Worm (Caenorhabditis elegans) whole organism, early embryonic: ENCODE measurements around the gene acr-14.

Experiments
- B0310.2 ChIP-seq: sonication (generic microtip); optimal IDR thresholded peaks from 2 replicates; lab custom pipeline; 2016; ENCODE audit warnings: mild to moderate bottlenecking, missing genetic modification characterization, missing compliant biosample characterization
- F13C5.2 ChIP-seq: sonication (generic microtip); optimal IDR thresholded peaks from 2 replicates; lab custom pipeline; 2017; ENCODE audit warnings: mild to moderate bottlenecking, missing genetic modification characterization, inconsistent platforms, missing compliant biosample characterization
- aly-1 ChIP-seq: sonication (generic microtip); optimal IDR thresholded peaks from 2 replicates; lab custom pipeline; 2016; ENCODE audit warnings: missing genetic modification characterization, missing compliant biosample characterization
- ama-1 ChIP-seq: fragments of 150-350 bp; optimal IDR thresholded peaks from 2 replicates; lab custom pipeline; 2014
- ceh-13 ChIP-seq: fragments of 200-800 bp; sonication (Bioruptor generic); optimal IDR thresholded peaks from 2 replicates; lab custom pipeline; 2018; ENCODE audit warnings: mild to moderate bottlenecking, missing genetic modification characterization, missing compliant biosample characterization
- ceh-36 ChIP-seq: sonication (generic microtip); optimal IDR thresholded peaks from 2 replicates; lab custom pipeline; 2016; ENCODE audit warnings: missing genetic modification characterization, inconsistent platforms, missing compliant biosample characterization
- ets-7 ChIP-seq: sonication (generic microtip); optimal IDR thresholded peaks from 2 replicates; lab custom pipeline; 2016; ENCODE audit warnings: missing genotype, missing genetic modification characterization, missing compliant biosample characterization
- flt-1 ChIP-seq: fragments of 200-800 bp; sonication (Bioruptor generic); IDR thresholded peaks from 2 replicates; pipeline ENCODE4 v1.3.6; 2022; ENCODE audit warnings: missing genetic modification characterization, missing compliant biosample characterization
- hmbx-1 ChIP-seq: sonication (generic microtip); optimal IDR thresholded peaks from 2 replicates; lab custom pipeline; 2016; ENCODE audit warnings: mild to moderate bottlenecking, missing genetic modification characterization, missing compliant biosample characterization
- hmg-4 ChIP-seq: fragments of 200-800 bp; sonication (Bioruptor generic); optimal IDR thresholded peaks from 2 replicates; lab custom pipeline; 2018; ENCODE audit warnings: mild to moderate bottlenecking, missing genetic modification characterization, missing compliant biosample characterization
- hnd-1 ChIP-seq: sonication (generic microtip); optimal IDR thresholded peaks from 2 replicates; lab custom pipeline; 2016; ENCODE audit warnings: missing genetic modification characterization, missing compliant biosample characterization
- pes-1 ChIP-seq: fragments of 200-800 bp; sonication (Bioruptor generic); IDR thresholded peaks from 2 replicates; pipeline ENCODE4 v1.3.6; 2022; ENCODE audit warnings: missing genetic modification reagents, missing genetic modification characterization, missing compliant biosample characterization
- scrt-1 ChIP-seq: fragments of 200-800 bp; sonication (Bioruptor generic); IDR thresholded peaks from 2 replicates; pipeline ENCODE4 v1.3.6; 2022; ENCODE audit warnings: missing genetic modification characterization, missing compliant biosample characterization
- sea-1 ChIP-seq: fragments of 200-800 bp; sonication (Bioruptor generic); conservative IDR thresholded peaks from 2 replicates; pipeline ENCODE4 v1.3.6; 2022; ENCODE audit warnings: missing genetic modification characterization, missing compliant biosample characterization
- tbx-11 ChIP-seq: fragments of 200-800 bp; sonication (Bioruptor generic); IDR thresholded peaks from 2 replicates; pipeline ENCODE4 v1.3.6; 2022; ENCODE audit warnings: missing genetic modification characterization, missing compliant biosample characterization
- tbx-37 ChIP-seq: fragments of 200-800 bp; sonication (Bioruptor generic); conservative IDR thresholded peaks from 2 replicates; pipeline ENCODE4 v1.3.6; 2022; ENCODE audit warnings: missing genetic modification reagents, missing genetic modification characterization, missing compliant biosample characterization
- tra-4 ChIP-seq: sonication (generic microtip); optimal IDR thresholded peaks from 2 replicates; lab custom pipeline; 2017; ENCODE audit warnings: missing genetic modification characterization, missing compliant biosample characterization

The acr-14 gene

ce11 chrII:8177095-8177494, at the start of gene acr-14:
TSS of gene acr-14 (minus strand) at chrII:8177195.
- TF ChIP-seq sea-1 (GFP tag; lab: Robert Waterston, UW) (no peak), hnd-1 (tag; lab: Kevin White, UChicago) (no peak), tbx-11 (GFP tag; lab: Robert Waterston, UW) (no peak), scrt-1 (GFP tag; lab: Robert Waterston, UW) (no peak), ama-1 (lab: Kevin White, UChicago) (no peak), aly-1 (tag; lab: Kevin White, UChicago) (no peak), ets-7 (tag; lab: Kevin White, UChicago) (no peak), F13C5.2 (tag; lab: Kevin White, UChicago) (no peak), tbx-37 (no peak), B0310.2 (no peak), ceh-13 (GFP tag; lab: Kevin White, UChicago) (no peak), hmg-4 (GFP tag; lab: Kevin White, UChicago) (no peak), hmbx-1 (tag; lab: Kevin White, UChicago) (no peak), ceh-36 (tag; lab: Kevin White, UChicago) (no peak), tra-4 (tag; lab: Kevin White, UChicago) (no peak)

ce11 chrII:8226475-8226874, 49.5 kb upstream of the acr-14 start:
- TF ChIP-seq flt-1: no peak
- TF ChIP-seq sea-1 (GFP tag; lab: Robert Waterston, UW): no peak
- TF ChIP-seq ets-7 (tag; lab: Kevin White, UChicago): no peak
- no peak for TF ChIP-seq hnd-1 (tag; lab: Kevin White, UChicago)
- no peak for TF ChIP-seq scrt-1 (GFP tag; lab: Robert Waterston, UW)
- TF ChIP-seq pes-1 (GFP tag; lab: Robert Waterston, UW): no peak
- no peak for TF ChIP-seq ceh-13 (GFP tag; lab: Kevin White, UChicago)

- TF ChIP-seq hnd-1 (tag; lab: Kevin White, UChicago): no peak
- TF ChIP-seq ceh-13 (GFP tag; lab: Kevin White, UChicago): no peak
- no peak for TF ChIP-seq ets-7 (tag; lab: Kevin White, UChicago)
- no peak for TF ChIP-seq aly-1 (tag; lab: Kevin White, UChicago)
- no peak for TF ChIP-seq pes-1 (GFP tag; lab: Robert Waterston, UW)
- TF ChIP-seq tra-4 (tag; lab: Kevin White, UChicago): no peak
- no peak for TF ChIP-seq F13C5.2 (tag; lab: Kevin White, UChicago)
- TF ChIP-seq flt-1: no peak
- TF ChIP-seq tbx-11 (GFP tag; lab: Robert Waterston, UW): no peak
- no peak for TF ChIP-seq hmbx-1 (tag; lab: Kevin White, UChicago)
- no peak for TF ChIP-seq tbx-37
These were observed 48.9 kb upstream of the acr-14 start for ce11 chrII:8225914-8226313.

- TF ChIP-seq hnd-1 (tag; lab: Kevin White, UChicago): no peak
- TF ChIP-seq hmbx-1 (tag; lab: Kevin White, UChicago): no peak
These were observed 48.4 kb upstream of the acr-14 start for ce11 chrII:8225347-8225746.

ce11 chrII:8224623-8225022, 47.6 kb upstream of the acr-14 start:
- TF ChIP-seq ets-7 (tag; lab: Kevin White, UChicago) (no peak), hnd-1 (tag; lab: Kevin White, UChicago) (no peak), F13C5.2 (tag; lab: Kevin White, UChicago) (no peak), tbx-11 (GFP tag; lab: Robert Waterston, UW) (no peak), scrt-1 (GFP tag; lab: Robert Waterston, UW) (no peak), hmg-4 (GFP tag; lab: Kevin White, UChicago) (no peak)

- no peak for TF ChIP-seq B0310.2
- TF ChIP-seq tra-4 (tag; lab: Kevin White, UChicago): no peak
- no peak for TF ChIP-seq ceh-36 (tag; lab: Kevin White, UChicago)
- TF ChIP-seq pes-1 (GFP tag; lab: Robert Waterston, UW): no peak
- no peak for TF ChIP-seq ama-1 (lab: Kevin White, UChicago)
- TF ChIP-seq F13C5.2 (tag; lab: Kevin White, UChicago): no peak
- no peak for TF ChIP-seq hmbx-1 (tag; lab: Kevin White, UChicago)
- no peak for TF ChIP-seq hmg-4 (GFP tag; lab: Kevin White, UChicago)
- no peak for TF ChIP-seq ceh-13 (GFP tag; lab: Kevin White, UChicago)
- no peak for TF ChIP-seq ets-7 (tag; lab: Kevin White, UChicago)
- no peak for TF ChIP-seq hnd-1 (tag; lab: Kevin White, UChicago)
- TF ChIP-seq aly-1 (tag; lab: Kevin White, UChicago): no peak
- TF ChIP-seq flt-1: no peak
- TF ChIP-seq tbx-11 (GFP tag; lab: Robert Waterston, UW): no peak
- TF ChIP-seq sea-1 (GFP tag; lab: Robert Waterston, UW): no peak
- TF ChIP-seq scrt-1 (GFP tag; lab: Robert Waterston, UW): no peak
These were observed 47.0 kb upstream of the acr-14 start for ce11 chrII:8223945-8224344.

ce11 chrII:8223422-8223821, 46.4 kb upstream of the acr-14 start:
- TF ChIP-seq hnd-1 (tag; lab: Kevin White, UChicago) (no peak), hmg-4 (GFP tag; lab: Kevin White, UChicago) (peak; percentile 16)

ce11 chrII:8222309-8223065, 45.5 kb upstream of the acr-14 start, which contains the start of gene dab-1:
TSS of gene dab-1 (plus strand) at chrII:8222386.
- TF ChIP-seq scrt-1 (GFP tag; lab: Robert Waterston, UW) (no peak), ceh-36 (tag; lab: Kevin White, UChicago) (no peak), flt-1 (0 out of 2 replicates have a peak, but pooled peaks have one; percentile 34), hmg-4 (GFP tag; lab: Kevin White, UChicago) (peak; percentile 61), sea-1 (GFP tag; lab: Robert Waterston, UW) (0 out of 2 replicates have a peak, but pooled peaks have one; percentile 55), ama-1 (lab: Kevin White, UChicago) (peak; percentile 80)
